Fruit fly (Drosophila melanogaster) whole organism, embryonic: ENCODE data around the gene mRpL19.

Source experiments
- CG10209 ChIP-seq: fragments of 200-800 bp; sonication (Bioruptor generic); optimal IDR thresholded peaks from 3 replicates; lab custom pipeline; 2017; ENCODE audit warnings: missing biosample characterization, mild to moderate bottlenecking, missing genetic modification characterization, missing genetic modification reagents
- CG10274 ChIP-seq: fragments of 200-800 bp; sonication (Bioruptor generic); optimal IDR thresholded peaks from 3 replicates; lab custom pipeline; 2017; ENCODE audit warnings: missing biosample characterization, mild to moderate bottlenecking, missing genetic modification characterization
- CG12104 ChIP-seq: fragments of 200-800 bp; sonication (Bioruptor generic); optimal IDR thresholded peaks from 3 replicates; lab custom pipeline; 2016; ENCODE audit warnings: missing biosample characterization, missing genetic modification characterization
- CG12236 ChIP-seq: fragments of 200-800 bp; sonication (Bioruptor generic); optimal IDR thresholded peaks from 2 replicates; lab custom pipeline; 2016; ENCODE audit warnings: missing biosample characterization, missing genetic modification characterization
- CG12744 ChIP-seq: fragments of 200-800 bp; sonication (Bioruptor generic); optimal IDR thresholded peaks from 2 replicates; lab custom pipeline; 2016; ENCODE audit warnings: missing biosample characterization, missing genetic modification characterization
- CG13624 ChIP-seq: fragments of 200-800 bp; sonication (Bioruptor generic); optimal IDR thresholded peaks from 2 replicates; lab custom pipeline; 2016; ENCODE audit warnings: missing biosample characterization, missing genetic modification characterization
- CG14860 ChIP-seq: fragments of 200-800 bp; sonication (Bioruptor generic); IDR thresholded peaks from 3 replicates; pipeline ENCODE4 v1.3.6; 2022; ENCODE audit warnings: missing biosample characterization, missing genetic modification characterization; ENCODE audit not compliant: partially characterized antibody
- CG14965 ChIP-seq: fragments of 200-800 bp; sonication (Bioruptor generic); optimal IDR thresholded peaks from 2 replicates; lab custom pipeline; 2016; ENCODE audit warnings: missing biosample characterization, missing genetic modification characterization, borderline replicate concordance
- CG2129 ChIP-seq: fragments of 200-800 bp; sonication (Bioruptor generic); IDR thresholded peaks from 2 replicates; pipeline ENCODE4 v1.3.6; 2022; ENCODE audit warnings: missing biosample characterization, missing genetic modification characterization; ENCODE audit not compliant: partially characterized antibody
- CG34376 ChIP-seq: fragments of 200-800 bp; sonication (Bioruptor generic); optimal IDR thresholded peaks from 2 replicates; lab custom pipeline; 2018; ENCODE audit warnings: missing biosample characterization, mild to moderate bottlenecking, missing genetic modification characterization
- CG3995 ChIP-seq: fragments of 200-800 bp; sonication (Bioruptor generic); optimal IDR thresholded peaks from 3 replicates; lab custom pipeline; 2016; ENCODE audit warnings: missing biosample characterization, missing genetic modification characterization
- CG4282 ChIP-seq: fragments of 200-800 bp; sonication (Bioruptor generic); optimal IDR thresholded peaks from 2 replicates; lab custom pipeline; 2016; ENCODE audit warnings: missing biosample characterization, missing genetic modification characterization
- CG4360 ChIP-seq: fragments of 200-800 bp; sonication (Bioruptor generic); IDR thresholded peaks from 2 replicates; pipeline ENCODE4 v1.3.6; 2022; ENCODE audit warnings: missing biosample characterization, missing genetic modification characterization
- CG4730 ChIP-seq: fragments of 200-800 bp; sonication (Bioruptor generic); IDR thresholded peaks from 2 replicates; pipeline ENCODE4 v1.3.6; 2022; ENCODE audit warnings: missing biosample characterization, missing genetic modification characterization
- CG8089 ChIP-seq: fragments of 200-800 bp; sonication (Bioruptor generic); optimal IDR thresholded peaks from 3 replicates; lab custom pipeline; 2016; ENCODE audit warnings: missing biosample characterization, missing genetic modification characterization
- CG8290 ChIP-seq, 3 experiments: fragments of 200-800 bp; sonication (Bioruptor generic); optimal IDR thresholded peaks; 2 replicates each; lab custom pipeline; 2016 to 2019; ENCODE audit warnings: missing biosample characterization in 3 of 3, missing genetic modification characterization in 3 of 3, mild to moderate bottlenecking in 2 of 3, moderate library complexity in 1 of 3
- Chrac-16 ChIP-seq: fragments of 200-800 bp; sonication (Bioruptor generic); optimal IDR thresholded peaks from 3 replicates; lab custom pipeline; 2016; ENCODE audit warnings: missing biosample characterization, missing genetic modification characterization
- D ChIP-seq, 2 experiments: fragments of 200-800 bp in 1 of 2; fragments of >200 bp in 1 of 2; sonication (Bioruptor generic) in 1 of 2; optimal IDR thresholded peaks; 2 replicates in 1 of 2; 3 replicates in 1 of 2; lab custom pipeline; 2017; ENCODE audit warnings: mild to moderate bottlenecking in 1 of 2, missing biosample characterization in 1 of 2, missing genetic modification characterization in 1 of 2, missing genetic modification reagents in 1 of 2
- Dek ChIP-seq: fragments of 200-800 bp; sonication (Bioruptor generic); optimal IDR thresholded peaks from 3 replicates; lab custom pipeline; 2019; ENCODE audit warnings: missing biosample characterization, mild to moderate bottlenecking, missing genetic modification characterization, moderate library complexity
- Hey ChIP-seq: fragments of 200-800 bp; sonication (Bioruptor generic); optimal IDR thresholded peaks from 3 replicates; lab custom pipeline; 2018; ENCODE audit warnings: missing biosample characterization, mild to moderate bottlenecking, missing genetic modification characterization
- Hsf ChIP-seq: fragments of 200-800 bp; sonication (Bioruptor generic); optimal IDR thresholded peaks from 3 replicates; lab custom pipeline; 2016; ENCODE audit warnings: missing biosample characterization, missing genetic modification characterization
- Myb ChIP-seq: fragments of 200-800 bp; sonication (Bioruptor generic); optimal IDR thresholded peaks from 2 replicates; lab custom pipeline; 2016; ENCODE audit warnings: missing biosample characterization, missing genetic modification characterization
- NC2β ChIP-seq: fragments of 200-800 bp; sonication (Bioruptor generic); optimal IDR thresholded peaks from 2 replicates; lab custom pipeline; 2016; ENCODE audit warnings: missing biosample characterization, missing genetic modification characterization
- Optix ChIP-seq: fragments of 200-800 bp; sonication (Bioruptor generic); IDR thresholded peaks from 3 replicates; pipeline ENCODE4 v1.3.6; 2022; ENCODE audit warnings: missing biosample characterization, missing genetic modification characterization
- Pdp1 ChIP-seq, 2 experiments: fragments of 200-800 bp; sonication (Bioruptor generic); optimal IDR thresholded peaks; 3 replicates each; lab custom pipeline; 2016; ENCODE audit warnings: missing biosample characterization in 2 of 2, missing genetic modification characterization in 2 of 2, mild to moderate bottlenecking in 1 of 2, moderate library complexity in 1 of 2
- Ssrp ChIP-seq: fragments of 200-800 bp; sonication (Bioruptor generic); optimal IDR thresholded peaks from 2 replicates; lab custom pipeline; 2018; ENCODE audit warnings: missing biosample characterization, mild to moderate bottlenecking, missing genetic modification characterization, moderate library complexity
- Stat92E ChIP-seq, 3 experiments: fragments of >200 bp in 2 of 3; fragments of 200-800 bp in 1 of 3; sonication (Bioruptor generic) in 1 of 3; optimal IDR thresholded peaks; 2 replicates each; lab custom pipeline; 2017 to 2019; ENCODE audit warnings: missing biosample characterization in 3 of 3, missing genetic modification characterization in 3 of 3, mild to moderate bottlenecking in 1 of 3, moderate library complexity in 1 of 3
- Xbp1 ChIP-seq: fragments of 200-800 bp; sonication (Bioruptor generic); optimal IDR thresholded peaks from 3 replicates; lab custom pipeline; 2016; ENCODE audit warnings: missing biosample characterization, mild to moderate bottlenecking, missing genetic modification characterization
- al ChIP-seq: fragments of 200-800 bp; sonication (Bioruptor generic); IDR thresholded peaks from 2 replicates; pipeline ENCODE4 v1.3.6; 2022; ENCODE audit warnings: missing biosample characterization, missing genetic modification characterization
- ap ChIP-seq: fragments of 200-800 bp; sonication (Bioruptor generic); IDR thresholded peaks from 2 replicates; pipeline ENCODE4 v1.3.6; 2022; ENCODE audit warnings: missing biosample characterization, missing genetic modification characterization
- crc ChIP-seq: fragments of 200-800 bp; sonication (Bioruptor generic); optimal IDR thresholded peaks from 2 replicates; lab custom pipeline; 2016; ENCODE audit warnings: missing biosample characterization, missing genetic modification characterization
- croc ChIP-seq: fragments of 200-800 bp; sonication (Bioruptor generic); conservative IDR thresholded peaks from 3 replicates; pipeline ENCODE4 v1.3.6; 2022; ENCODE audit warnings: missing biosample characterization, missing genetic modification characterization
- da ChIP-seq: fragments of 200-800 bp; sonication (Bioruptor generic); optimal IDR thresholded peaks from 2 replicates; lab custom pipeline; 2016; ENCODE audit warnings: missing biosample characterization, missing genetic modification characterization
- dimm ChIP-seq: fragments of 200-800 bp; sonication (Bioruptor generic); IDR thresholded peaks from 2 replicates; pipeline ENCODE4 v1.3.6; 2022; ENCODE audit warnings: missing biosample characterization, missing genetic modification characterization
- en ChIP-seq: fragments of 200-800 bp; sonication (Bioruptor generic); optimal IDR thresholded peaks from 2 replicates; lab custom pipeline; 2016; ENCODE audit warnings: missing biosample characterization, missing genetic modification characterization
- fd3F ChIP-seq: fragments of 200-800 bp; sonication (Bioruptor generic); optimal IDR thresholded peaks from 2 replicates; lab custom pipeline; 2018; ENCODE audit warnings: missing biosample characterization, mild to moderate bottlenecking, missing genetic modification characterization, moderate library complexity
- kay ChIP-seq: fragments of 200-800 bp; sonication (Bioruptor generic); optimal IDR thresholded peaks from 2 replicates; lab custom pipeline; 2016; ENCODE audit warnings: missing biosample characterization, missing genetic modification characterization
- lov ChIP-seq, 2 experiments: fragments of 200-800 bp in 1 of 2; fragments of >200 bp in 1 of 2; sonication (Bioruptor generic) in 1 of 2; IDR thresholded peaks in 1 of 2; optimal IDR thresholded peaks in 1 of 2; 2 replicates in 1 of 2; 3 replicates in 1 of 2; pipeline versions ENCODE4 v1.3.6 to Lab custom; 2017 to 2022; ENCODE audit warnings: missing biosample characterization in 1 of 2, missing genetic modification characterization in 1 of 2
- otp ChIP-seq: fragments of 200-800 bp; sonication (Bioruptor generic); IDR thresholded peaks from 3 replicates; pipeline ENCODE4, ENCODE4 v1.3.6; 2022; ENCODE audit warnings: missing biosample characterization, missing genetic modification characterization
- pb ChIP-seq: fragments of 200-800 bp; sonication (Bioruptor generic); optimal IDR thresholded peaks from 3 replicates; lab custom pipeline; 2016; ENCODE audit warnings: missing biosample characterization, missing genetic modification characterization
- prd ChIP-seq, 3 experiments: fragments of >200 bp in 2 of 3; fragments of 200-800 bp in 1 of 3; sonication (Bioruptor generic) in 1 of 3; optimal IDR thresholded peaks in 2 of 3; IDR thresholded peaks in 1 of 3; 2 replicates in 2 of 3; 3 replicates in 1 of 3; pipeline versions ENCODE4 v1.3.6 to Lab custom; 2017 to 2022; ENCODE audit warnings: missing biosample characterization in 1 of 3, missing genetic modification characterization in 1 of 3
- psq ChIP-seq: fragments of 200-800 bp; sonication (Bioruptor generic); optimal IDR thresholded peaks from 2 replicates; lab custom pipeline; 2017; ENCODE audit warnings: missing biosample characterization, missing genetic modification characterization
- sens-2 ChIP-seq: fragments of 200-800 bp; sonication (Bioruptor generic); IDR thresholded peaks from 2 replicates; pipeline ENCODE4 v1.3.6; 2022; ENCODE audit warnings: missing biosample characterization, missing genetic modification characterization
- sna ChIP-seq: fragments of 200-800 bp; sonication (Bioruptor generic); IDR thresholded peaks from 2 replicates; pipeline ENCODE4 v1.3.6; 2022; ENCODE audit warnings: missing biosample characterization, missing genetic modification characterization; ENCODE audit not compliant: partially characterized antibody
- ttk ChIP-seq: fragments of 200-800 bp; sonication (Bioruptor generic); IDR thresholded peaks from 2 replicates; pipeline ENCODE4 v2.1.2; 2022; ENCODE audit warnings: missing biosample characterization, missing genetic modification characterization
- tup ChIP-seq: fragments of 200-800 bp; sonication (Bioruptor generic); optimal IDR thresholded peaks from 2 replicates; lab custom pipeline; 2016; ENCODE audit warnings: missing biosample characterization, mild to moderate bottlenecking, missing genetic modification characterization, moderate library complexity
- usp ChIP-seq: fragments of >200 bp; optimal IDR thresholded peaks from 2 replicates; lab custom pipeline; 2017; ENCODE audit warnings: missing biosample characterization, missing genetic modification characterization
- zfh2 ChIP-seq: fragments of 200-800 bp; sonication (Bioruptor generic); optimal IDR thresholded peaks from 2 replicates; lab custom pipeline; 2016; ENCODE audit warnings: missing biosample characterization, missing genetic modification characterization

Gene mRpL19

dm6 chr3R:8650741-8651140 lies 23.2 kb upstream of the mRpL19 start, which contains the start of the genes Mkk4 and SLIRP2 (continued):
- TF ChIP-seq CG8089 (GFP tag; lab: Kevin White, UChicago), result peak; percentile 99
- peak; percentile 97 for TF ChIP-seq CG8290 (GFP tag; optimal IDR thresholded peaks at IDR 0.05; lab: Kevin White, UChicago)
- TF ChIP-seq CG8290 (tag; optimal IDR thresholded peaks at IDR 0.05; lab: Kevin White, UChicago), result peak; percentile 91 to 96
- TF ChIP-seq CG4730 (GFP tag; lab: Robert Waterston, UW), result peak; percentile 99
- peak; percentile 92 for TF ChIP-seq Hey (tag; lab: Kevin White, UChicago)
- peak; percentile 95 for TF ChIP-seq crc (GFP tag; lab: Kevin White, UChicago)
- TF ChIP-seq Xbp1 (GFP tag; lab: Kevin White, UChicago), result peak; percentile 100
- TF ChIP-seq al (GFP tag; lab: Robert Waterston, UW), result peak; percentile 98
- TF ChIP-seq CG4360 (GFP tag; lab: Robert Waterston, UW), result peak; percentile 90
- peak; percentile 98 for TF ChIP-seq ap (GFP tag; lab: Robert Waterston, UW)
- peak; percentile 99 for TF ChIP-seq Chrac-16 (GFP tag; lab: Kevin White, UChicago)
- TF ChIP-seq CG3995 (GFP tag; lab: Kevin White, UChicago), result peak; percentile 89
- peak; percentile 99 for TF ChIP-seq Optix (GFP tag; lab: Robert Waterston, UW)
- TF ChIP-seq CG12104 (GFP tag; lab: Kevin White, UChicago), result peak; percentile 99
- TF ChIP-seq CG12744 (GFP tag; lab: Kevin White, UChicago), result peak; percentile 99
- peak; percentile 81 for TF ChIP-seq CG14860 (GFP tag; lab: Robert Waterston, UW)
- TF ChIP-seq zfh2 (GFP tag; lab: Kevin White, UChicago), result peak; percentile 99
- peak; percentile 83 for TF ChIP-seq sna (GFP tag; lab: Robert Waterston, UW)
- TF ChIP-seq Hsf (GFP tag; lab: Kevin White, UChicago), result peak; percentile 100
- peak; percentile 89 for TF ChIP-seq CG14965 (GFP tag; lab: Kevin White, UChicago)
- peak; percentile 99 for TF ChIP-seq Pdp1 (GFP tag; optimal IDR thresholded peaks at IDR 0.05; lab: Kevin White, UChicago)
- TF ChIP-seq dimm (GFP tag; lab: Robert Waterston, UW), result peak; percentile 97
- TF ChIP-seq sens-2 (GFP tag; lab: Robert Waterston, UW), result peak; percentile 99
- TF ChIP-seq NC2β (GFP tag; lab: Kevin White, UChicago), result peak; percentile 98
- peak; percentile 77 for TF ChIP-seq CG2129 (GFP tag; lab: Robert Waterston, UW)
- TF ChIP-seq CG34376, result peak; percentile 98
- TF ChIP-seq prd (optimal IDR thresholded peaks at IDR 0.05; lab: Kevin White, UChicago), result no peak
- peak; percentile 99 for TF ChIP-seq prd (GFP tag; IDR thresholded peaks at IDR 0.05; lab: Robert Waterston, UW)
- peak; percentile 98 for TF ChIP-seq croc
- TF ChIP-seq psq, result peak; percentile 96
- peak; percentile 99 for TF ChIP-seq otp (GFP tag; lab: Robert Waterston, UW)
- TF ChIP-seq CG10209, result peak; percentile 99
- peak; percentile 92 for TF ChIP-seq CG10274

DNA sequence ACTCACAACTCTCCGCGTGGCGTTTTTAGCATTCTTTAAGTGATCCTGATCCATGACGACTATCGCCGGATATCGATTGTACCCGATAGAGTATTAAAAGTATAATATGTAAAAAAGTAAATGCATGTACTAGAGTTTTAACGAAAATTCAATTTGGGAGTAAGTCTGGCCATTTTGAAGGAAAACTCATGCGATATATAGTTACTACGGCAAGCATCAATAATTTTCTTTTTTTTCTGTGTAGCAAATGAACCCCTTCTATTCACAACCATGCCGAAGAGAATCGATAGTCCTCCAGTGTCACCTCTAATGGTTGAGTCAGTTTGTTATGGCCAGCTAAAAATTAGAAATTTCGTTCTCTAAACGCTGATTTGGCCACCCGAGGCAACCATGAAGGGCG lies 21.2 kb upstream of the mRpL19 start, which contains the start of the genes Sys1 and Dhod:
TSS of gene Sys1 (plus strand) at position 91 of the 400 bp plus-strand sequence.
TSS of gene Dhod (minus strand) at position 186 of the 400 bp plus-strand sequence.
- peak; percentile 8 for TF ChIP-seq Ssrp (tag; lab: Kevin White, UChicago)
- no peak for TF ChIP-seq CG4282 (GFP tag; lab: Kevin White, UChicago)
- peak; percentile 38 for TF ChIP-seq fd3F
- no peak for TF ChIP-seq CG12236
- TF ChIP-seq ttk (GFP tag; lab: Robert Waterston, UW), result no peak
- TF ChIP-seq sens-2 (GFP tag; lab: Robert Waterston, UW), result peak; percentile 36; the same call in 1 of the 2 replicates
- TF ChIP-seq D (optimal IDR thresholded peaks at IDR 0.05; lab: Kevin White, UChicago), result no peak
- TF ChIP-seq D (GFP tag; optimal IDR thresholded peaks at IDR 0.05; lab: Kevin White, UChicago), result no peak
- no peak for TF ChIP-seq en (GFP tag; lab: Kevin White, UChicago)
- TF ChIP-seq Stat92E (GFP tag; optimal IDR thresholded peaks at IDR 0.05; lab: Kevin White, UChicago), result no peak
- TF ChIP-seq usp (GFP tag; lab: Kevin White, UChicago), result no peak
- peak; percentile 19 for TF ChIP-seq Myb (GFP tag; lab: Kevin White, UChicago)
- TF ChIP-seq lov (optimal IDR thresholded peaks at IDR 0.05; lab: Kevin White, UChicago), result no peak
- 0 out of 3 replicates have a peak, but pooled peaks have one; percentile 10 for TF ChIP-seq lov (GFP tag; IDR thresholded peaks at IDR 0.05; lab: Robert Waterston, UW)
- TF ChIP-seq kay (GFP tag; lab: Kevin White, UChicago), result peak; percentile 73
- no peak for TF ChIP-seq tup (GFP tag; lab: Kevin White, UChicago)
- peak; percentile 74 for TF ChIP-seq CG13624 (GFP tag; lab: Kevin White, UChicago)
- peak; percentile 20 for TF ChIP-seq Dek
- peak; percentile 74 for TF ChIP-seq CG3995 (GFP tag; lab: Kevin White, UChicago)
- TF ChIP-seq da (GFP tag; lab: Kevin White, UChicago), result no peak
- peak; percentile 25 for TF ChIP-seq pb (GFP tag; lab: Kevin White, UChicago)
